Fruit fly (Drosophila melanogaster) whole organism, pupa: ENCODE measurements around the gene CG3168.

Experiments used
- CG32121 ChIP-seq: fragments of 200-800 bp; sonication (Bioruptor generic); IDR thresholded peaks from 2 replicates; pipeline ENCODE4 v1.3.6; 2022; ENCODE audit warnings: missing biosample characterization, missing genetic modification characterization
- CG4496 ChIP-seq: fragments of 200-800 bp; sonication (Bioruptor generic); IDR thresholded peaks from 3 replicates; pipeline ENCODE4 v1.3.6; 2022; ENCODE audit warnings: missing biosample characterization, missing genetic modification characterization
- CG8159 ChIP-seq: fragments of 200-800 bp; sonication (Bioruptor generic); optimal IDR thresholded peaks from 3 replicates; lab custom pipeline; 2018; ENCODE audit warnings: missing biosample characterization, mild to moderate bottlenecking, missing genetic modification characterization, moderate library complexity
- EcR ChIP-seq: fragments of 200-800 bp; sonication (Bioruptor generic); optimal IDR thresholded peaks from 3 replicates; lab custom pipeline; 2019; ENCODE audit warnings: missing biosample characterization, missing genetic modification characterization, mild to moderate bottlenecking, moderate library complexity, missing genetic modification reagents
- gl ChIP-seq: fragments of 200-800 bp; sonication (Bioruptor generic); optimal IDR thresholded peaks from 2 replicates; lab custom pipeline; 2018; ENCODE audit warnings: missing biosample characterization, mild to moderate bottlenecking, missing genetic modification characterization
- rn ChIP-seq: fragments of 200-800 bp; sonication (Bioruptor generic); IDR thresholded peaks from 2 replicates; pipeline ENCODE4 v1.3.6; 2022; ENCODE audit warnings: missing biosample characterization, missing genetic modification characterization

dm6 chrX:6728597-6729158, 11.1 kb downstream of the CG3168 start:
- TF ChIP-seq CG4496 (no peak), gl (tag; lab: Kevin White, UChicago) (no peak), CG32121 (GFP tag; lab: Robert Waterston, UW) (no peak), rn (GFP tag; lab: Robert Waterston, UW) (no peak), EcR (peak; percentile 47), CG8159 (tag; lab: Kevin White, UChicago) (no peak)
